Worm (Caenorhabditis elegans) whole organism, L1 larva: ENCODE data around the gene ZK470.6.

ENCODE experiments used
- C16A3.4 ChIP-seq: fragments of 150-350 bp; optimal IDR thresholded peaks from 2 replicates; lab custom pipeline; 2014; ENCODE audit warnings: missing biosample characterization, missing genetic modification characterization
- C34B4.2 ChIP-seq: sonication (generic microtip); optimal IDR thresholded peaks from 2 replicates; lab custom pipeline; 2017; ENCODE audit warnings: mild to moderate bottlenecking, missing genetic modification characterization, missing compliant biosample characterization
- aha-1 ChIP-seq: fragments of 150-350 bp; optimal IDR thresholded peaks from 2 replicates; lab custom pipeline; 2014; ENCODE audit warnings: missing biosample characterization, missing genetic modification characterization
- ceh-63 ChIP-seq: fragments of 200-800 bp; sonication (Bioruptor generic); optimal IDR thresholded peaks from 2 replicates; lab custom pipeline; 2018; ENCODE audit warnings: mild to moderate bottlenecking, missing genetic modification characterization, missing compliant biosample characterization
- ceh-8 ChIP-seq: fragments of 200-800 bp; sonication (Bioruptor generic); optimal IDR thresholded peaks from 2 replicates; lab custom pipeline; 2018; ENCODE audit warnings: mild to moderate bottlenecking, missing genetic modification characterization, moderate library complexity, missing compliant biosample characterization
- ceh-82 ChIP-seq, 3 experiments: fragments of 150-350 bp in 1 of 3; sonication (generic microtip) in 2 of 3; optimal IDR thresholded peaks; 2 replicates each; lab custom pipeline; 2014 to 2017; ENCODE audit warnings: missing biosample characterization in 3 of 3, missing genetic modification characterization in 3 of 3
- ces-1 ChIP-seq: fragments of 150-350 bp; optimal IDR thresholded peaks from 2 replicates; lab custom pipeline; 2014; ENCODE audit warnings: missing biosample characterization, missing genetic modification reagents, missing genetic modification characterization
- dsc-1 ChIP-seq: sonication (generic microtip); optimal IDR thresholded peaks from 2 replicates; lab custom pipeline; 2016; ENCODE audit warnings: mild to moderate bottlenecking, missing genetic modification characterization, missing compliant biosample characterization
- efl-1 ChIP-seq, 4 experiments: fragments of 150-350 bp; optimal IDR thresholded peaks in 3 of 4; peaks in 1 of 4; 1 replicate in 1 of 4; 2 replicates in 3 of 4; lab custom pipeline; 2014; ENCODE audit warnings: missing biosample characterization in 2 of 4, missing genetic modification characterization in 2 of 4, missing genetic modification reagents in 2 of 4
- efl-3 ChIP-seq: fragments of 200-800 bp; sonication (Bioruptor generic); optimal IDR thresholded peaks from 2 replicates; lab custom pipeline; 2018; ENCODE audit warnings: mild to moderate bottlenecking, missing genetic modification characterization, missing compliant biosample characterization
- elt-2 ChIP-seq: sonication (generic microtip); optimal IDR thresholded peaks from 2 replicates; lab custom pipeline; 2016; ENCODE audit warnings: missing genetic modification characterization, mild to moderate bottlenecking, inconsistent platforms, missing compliant biosample characterization, missing genetic modification reagents
- elt-3 ChIP-seq, 6 experiments: fragments of 150-350 bp in 1 of 6; sonication (generic microtip); optimal IDR thresholded peaks; 2 replicates each; lab custom pipeline; 2017 to 2018; ENCODE audit warnings: missing biosample characterization in 6 of 6, missing genetic modification characterization in 6 of 6, inconsistent platforms in 1 of 6
- fkh-10 ChIP-seq: sonication (generic microtip); optimal IDR thresholded peaks from 2 replicates; lab custom pipeline; 2017; ENCODE audit warnings: missing biosample characterization, missing genetic modification reagents, missing genetic modification characterization
- fkh-4 ChIP-seq: sonication (generic microtip); optimal IDR thresholded peaks from 2 replicates; lab custom pipeline; 2016; ENCODE audit warnings: missing compliant biosample characterization, missing genetic modification characterization, borderline replicate concordance
- fkh-8 ChIP-seq: sonication (generic microtip); optimal IDR thresholded peaks from 2 replicates; lab custom pipeline; 2016; ENCODE audit warnings: mild to moderate bottlenecking, missing genetic modification characterization, missing compliant biosample characterization
- fos-1 ChIP-seq: fragments of 150-350 bp; optimal IDR thresholded peaks from 2 replicates; lab custom pipeline; 2014; ENCODE audit warnings: missing biosample characterization, missing genetic modification characterization
- grh-1 ChIP-seq: fragments of 200-800 bp; sonication (Bioruptor generic); IDR thresholded peaks from 2 replicates; pipeline ENCODE4 v1.3.6; 2022; ENCODE audit warnings: missing genetic modification reagents, missing genetic modification characterization, missing compliant biosample characterization
- hpl-2 ChIP-seq: fragments of 150-350 bp; optimal IDR thresholded peaks from 2 replicates; lab custom pipeline; 2014; ENCODE audit warnings: missing biosample characterization, missing genetic modification reagents, missing genetic modification characterization
- jun-1 ChIP-seq: fragments of 150-350 bp; optimal IDR thresholded peaks from 2 replicates; lab custom pipeline; 2014; ENCODE audit warnings: missing biosample characterization, missing genetic modification reagents, missing genetic modification characterization
- lin-13 ChIP-seq: fragments of 150-350 bp; optimal IDR thresholded peaks from 2 replicates; lab custom pipeline; 2014; ENCODE audit warnings: missing biosample characterization, missing genetic modification reagents, missing genetic modification characterization
- lin-14 ChIP-seq: fragments of 200-800 bp; sonication (Bioruptor generic); optimal IDR thresholded peaks from 2 replicates; lab custom pipeline; 2018; ENCODE audit warnings: mild to moderate bottlenecking, missing genetic modification characterization, moderate library complexity, missing compliant biosample characterization
- lin-35 ChIP-seq, 2 experiments: fragments of 150-350 bp; optimal IDR thresholded peaks; 2 replicates each; lab custom pipeline; 2014; ENCODE audit warnings: missing biosample characterization in 2 of 2, missing genetic modification characterization in 2 of 2, missing genetic modification reagents in 2 of 2
- lin-39 ChIP-seq: fragments of 150-350 bp; optimal IDR thresholded peaks from 2 replicates; lab custom pipeline; 2014; ENCODE audit warnings: missing biosample characterization, missing genetic modification reagents, missing genetic modification characterization
- lir-3 ChIP-seq: sonication (generic microtip); optimal IDR thresholded peaks from 2 replicates; lab custom pipeline; 2016; ENCODE audit warnings: mild to moderate bottlenecking, missing genetic modification characterization, moderate library complexity, missing compliant biosample characterization; ENCODE audit not compliant: poor library complexity
- lsy-2 ChIP-seq, 2 experiments: fragments of 150-350 bp; optimal IDR thresholded peaks; 2 replicates each; lab custom pipeline; 2014; ENCODE audit warnings: missing biosample characterization in 2 of 2, missing genetic modification characterization in 2 of 2
- mab-9 ChIP-seq: fragments of 200-800 bp; sonication (Bioruptor generic); IDR thresholded peaks from 2 replicates; pipeline ENCODE4 v1.3.6; 2022; ENCODE audit warnings: missing genetic modification reagents, missing genetic modification characterization, missing compliant biosample characterization
- mef-2 ChIP-seq: fragments of 150-350 bp; optimal IDR thresholded peaks from 2 replicates; lab custom pipeline; 2014; ENCODE audit warnings: missing biosample characterization, missing genetic modification characterization
- mep-1 ChIP-seq: fragments of 150-350 bp; optimal IDR thresholded peaks from 2 replicates; lab custom pipeline; 2014; ENCODE audit warnings: missing biosample characterization, missing genetic modification characterization
- nhr-11 ChIP-seq: fragments of 150-350 bp; optimal IDR thresholded peaks from 2 replicates; lab custom pipeline; 2014; ENCODE audit warnings: missing biosample characterization, missing genetic modification characterization
- nhr-12 ChIP-seq: sonication (generic microtip); optimal IDR thresholded peaks from 2 replicates; lab custom pipeline; 2017; ENCODE audit warnings: missing biosample characterization, missing genetic modification characterization
- nhr-19 ChIP-seq: fragments of 200-800 bp; sonication (Bioruptor generic); conservative IDR thresholded peaks from 2 replicates; pipeline ENCODE4 v1.3.6; 2022; ENCODE audit warnings: missing genetic modification characterization, missing compliant biosample characterization
- nhr-20 ChIP-seq: sonication (generic microtip); optimal IDR thresholded peaks from 2 replicates; lab custom pipeline; 2016; ENCODE audit warnings: mild to moderate bottlenecking, missing genetic modification characterization, missing compliant biosample characterization
- nhr-47 ChIP-seq: sonication (generic microtip); optimal IDR thresholded peaks from 2 replicates; lab custom pipeline; 2016; ENCODE audit warnings: mild to moderate bottlenecking, missing genetic modification characterization, moderate library complexity, missing compliant biosample characterization
- nhr-71 ChIP-seq: sonication (generic microtip); optimal IDR thresholded peaks from 2 replicates; lab custom pipeline; 2016; ENCODE audit warnings: mild to moderate bottlenecking, missing genetic modification characterization, moderate library complexity, missing compliant biosample characterization
- nhr-76 ChIP-seq: sonication (generic microtip); optimal IDR thresholded peaks from 2 replicates; lab custom pipeline; 2017; ENCODE audit warnings: missing biosample characterization, missing genetic modification characterization
- nhr-85 ChIP-seq: sonication (generic microtip); peaks from one replicate; lab custom pipeline; 2016; ENCODE audit warnings: missing genetic modification characterization, inconsistent platforms, missing compliant biosample characterization
- nhr-90 ChIP-seq: sonication (generic microtip); optimal IDR thresholded peaks from 2 replicates; lab custom pipeline; 2016; ENCODE audit warnings: mild to moderate bottlenecking, missing genetic modification characterization, missing compliant biosample characterization; ENCODE audit not compliant: poor library complexity
- rnt-1 ChIP-seq: sonication (generic microtip); optimal IDR thresholded peaks from 2 replicates; lab custom pipeline; 2016; ENCODE audit warnings: mild to moderate bottlenecking, missing genetic modification characterization, moderate library complexity, missing compliant biosample characterization
- snu-23 ChIP-seq: sonication (generic microtip); optimal IDR thresholded peaks from 2 replicates; lab custom pipeline; 2016; ENCODE audit warnings: missing genetic modification characterization, missing compliant biosample characterization
- sox-4 ChIP-seq: sonication (generic microtip); optimal IDR thresholded peaks from 2 replicates; lab custom pipeline; 2016; ENCODE audit warnings: missing genetic modification characterization, missing compliant biosample characterization
- unc-130 ChIP-seq: fragments of 150-350 bp; optimal IDR thresholded peaks from 2 replicates; lab custom pipeline; 2017; ENCODE audit warnings: missing biosample characterization, missing genetic modification characterization, inconsistent platforms
- unc-98 ChIP-seq: fragments of 200-800 bp; sonication (Bioruptor generic); IDR thresholded peaks from 2 replicates; pipeline ENCODE4 v1.3.6; 2022; ENCODE audit warnings: missing genetic modification characterization, missing compliant biosample characterization
- xbp-1 ChIP-seq: sonication (generic microtip); optimal IDR thresholded peaks from 2 replicates; lab custom pipeline; 2016; ENCODE audit warnings: missing genetic modification characterization, missing compliant biosample characterization
- zag-1 ChIP-seq: fragments of 150-350 bp; optimal IDR thresholded peaks from 2 replicates; lab custom pipeline; 2014; ENCODE audit warnings: missing biosample characterization, missing genetic modification characterization
- zip-4 ChIP-seq: fragments of 200-800 bp; sonication (Bioruptor generic); optimal IDR thresholded peaks from 2 replicates; lab custom pipeline; 2018; ENCODE audit warnings: mild to moderate bottlenecking, missing genetic modification characterization, moderate library complexity, missing compliant biosample characterization
- ztf-11 ChIP-seq, 2 experiments: sonication (generic microtip); optimal IDR thresholded peaks; 2 replicates each; lab custom pipeline; 2016 to 2017; ENCODE audit warnings: missing genetic modification characterization in 2 of 2, missing biosample characterization in 1 of 2, missing compliant biosample characterization in 1 of 2

Gene ZK470.6

ce11 chrX:4222200-4222599, 44.9 kb upstream of the ZK470.6 start (continued):
- no peak for TF ChIP-seq fkh-4 (tag; lab: Kevin White, UChicago)
- no peak for TF ChIP-seq zip-4 (GFP tag; lab: Kevin White, UChicago)
- TF ChIP-seq fkh-8 (tag; lab: Kevin White, UChicago): peak; percentile 17

- peak; percentile 43 for TF ChIP-seq snu-23 (GFP tag; lab: Kevin White, UChicago)
- peak; percentile 61 for TF ChIP-seq fkh-8 (tag; lab: Kevin White, UChicago)
- peak; percentile 54 for TF ChIP-seq nhr-19 (GFP tag; lab: Robert Waterston, UW)
- no peak for TF ChIP-seq jun-1 (tag; lab: Kevin White, UChicago)
- peak; percentile 0 for TF ChIP-seq nhr-90
- peak; percentile 78 for TF ChIP-seq nhr-71 (tag; lab: Kevin White, UChicago)
- no peak for TF ChIP-seq aha-1 (tag; lab: Kevin White, UChicago)
- peak in 1 of 2 experiments; percentile 26 for TF ChIP-seq lin-35 (GFP tag; optimal IDR thresholded peaks at IDR 0.05; lab: Kevin White, UChicago)
- peak; percentile 61 for TF ChIP-seq lin-14
- peak; percentile 38 for TF ChIP-seq ceh-8
- no peak for TF ChIP-seq efl-1 (optimal IDR thresholded peaks at IDR 0.05; lab: Kevin White, UChicago)
- peak in 1 of 2 experiments; percentile 42 for TF ChIP-seq efl-1 (GFP tag; optimal IDR thresholded peaks at IDR 0.05 in 1 of 2; lab: Kevin White, UChicago)
- TF ChIP-seq mep-1: no peak
- peak; percentile 8 to 21 for TF ChIP-seq lsy-2 (tag; optimal IDR thresholded peaks at IDR 0.05; lab: Kevin White, UChicago)
- peak; percentile 7 for TF ChIP-seq nhr-47 (tag; lab: Kevin White, UChicago)
- TF ChIP-seq nhr-20: peak; percentile 42
- TF ChIP-seq rnt-1 (tag; lab: Kevin White, UChicago): peak; percentile 30
- TF ChIP-seq zip-4 (GFP tag; lab: Kevin White, UChicago): no peak
- no peak for TF ChIP-seq sox-4 (tag; lab: Kevin White, UChicago)
- TF ChIP-seq xbp-1 (tag; lab: Kevin White, UChicago): peak; percentile 59
- TF ChIP-seq hpl-2: no peak
- TF ChIP-seq zag-1: no peak
- no peak for TF ChIP-seq C16A3.4 (tag; lab: Kevin White, UChicago)
- TF ChIP-seq, all 84 proteins: peak for 14
These were observed 42.2 kb upstream of the ZK470.6 start for ce11 chrX:4219487-4219886.

- no peak for TF ChIP-seq nhr-76 (tag; lab: Kevin White, UChicago)
- no peak for TF ChIP-seq lsy-2 (tag; optimal IDR thresholded peaks at IDR 0.05; lab: Kevin White, UChicago)
- TF ChIP-seq lin-14: peak; percentile 48
- no peak for TF ChIP-seq lin-35 (GFP tag; optimal IDR thresholded peaks at IDR 0.05; lab: Kevin White, UChicago)
- peak; percentile 22 for TF ChIP-seq fkh-8 (tag; lab: Kevin White, UChicago)
- no peak for TF ChIP-seq mef-2 (tag; lab: Kevin White, UChicago)
- peak in 1 of 3 experiments; percentile 26 for TF ChIP-seq ceh-82 (tag; optimal IDR thresholded peaks at IDR 0.05; lab: Kevin White, UChicago)
- no peak for TF ChIP-seq rnt-1 (tag; lab: Kevin White, UChicago)
- TF ChIP-seq nhr-85 (tag; lab: Kevin White, UChicago): no peak
- no peak for TF ChIP-seq nhr-20
- TF ChIP-seq lir-3 (tag; lab: Kevin White, UChicago): no peak
- no peak for TF ChIP-seq elt-3 (tag; optimal IDR thresholded peaks at IDR 0.05; lab: Kevin White, UChicago)
- no peak for TF ChIP-seq dsc-1 (tag; lab: Kevin White, UChicago)
These were observed 40.9 kb upstream of the ZK470.6 start, which contains the start of gene W01H2.2 for ce11 chrX:4218174-4218573. Gene W01H2.2, minus strand, starts transcription at chrX:4218458.

ce11 chrX:4216894-4217293, 39.6 kb upstream of the ZK470.6 start, which contains the start of the genes F20B6.10 and hpk-1:
Gene F20B6.10, minus strand, starts transcription at chrX:4217196.
Gene hpk-1, minus strand, starts transcription at chrX:4217290.
- TF ChIP-seq ces-1 (GFP tag; lab: Kevin White, UChicago): no peak
- no peak for TF ChIP-seq C34B4.2 (tag; lab: Kevin White, UChicago)
- no peak for TF ChIP-seq nhr-11
- TF ChIP-seq elt-2 (tag; lab: Kevin White, UChicago): no peak
- TF ChIP-seq unc-130: no peak
- no peak for TF ChIP-seq jun-1 (tag; lab: Kevin White, UChicago)
- TF ChIP-seq efl-3 (GFP tag; lab: Kevin White, UChicago): no peak
- no peak for TF ChIP-seq ceh-63 (GFP tag; lab: Kevin White, UChicago)
- TF ChIP-seq nhr-12 (tag; lab: Kevin White, UChicago): no peak
- no peak for TF ChIP-seq lin-39 (tag; lab: Kevin White, UChicago)
- TF ChIP-seq fkh-4 (tag; lab: Kevin White, UChicago): no peak
- TF ChIP-seq hpl-2: no peak
- no peak for TF ChIP-seq unc-98
- no peak for TF ChIP-seq lin-13 (GFP tag; lab: Kevin White, UChicago)
- TF ChIP-seq mab-9 (GFP tag; lab: Robert Waterston, UW): no peak
- TF ChIP-seq grh-1: no peak
- TF ChIP-seq fkh-10 (GFP tag; lab: Kevin White, UChicago): no peak
- TF ChIP-seq ztf-11 (tag; optimal IDR thresholded peaks at IDR 0.05; lab: Kevin White, UChicago): no peak
- no peak for TF ChIP-seq fos-1 (tag; lab: Kevin White, UChicago)
